Worm (Caenorhabditis elegans) whole organism, midembryonic: ENCODE measurements around the gene ttr-24.
"Not testable (repeated sequence)": the region's sequence is repeated elsewhere in the genome, so short reads cannot be mapped to it uniquely, and the experiment has no call there.

ENCODE experiments used
- T22C8.4 ChIP-seq: fragments of 200-800 bp; sonication (Bioruptor generic); IDR thresholded peaks from 2 replicates; pipeline ENCODE4 v1.3.6; 2022; ENCODE audit warnings: missing genetic modification characterization, missing compliant biosample characterization
- flt-1 ChIP-seq: fragments of 200-800 bp; sonication (Bioruptor generic); IDR thresholded peaks from 2 replicates; pipeline ENCODE4 v1.3.6; 2022; ENCODE audit warnings: missing genetic modification characterization, missing compliant biosample characterization
- med-1 ChIP-seq: sonication (generic microtip); optimal IDR thresholded peaks from 2 replicates; lab custom pipeline; 2017; ENCODE audit warnings: missing genetic modification characterization, mild to moderate bottlenecking, missing compliant biosample characterization, antibody characterized with exemption, missing genetic modification reagents; ENCODE audit not compliant: insufficient read depth
- ref-1 ChIP-seq: fragments of 200-800 bp; sonication (Bioruptor generic); conservative IDR thresholded peaks from 2 replicates; pipeline ENCODE4 v1.3.6; 2022; ENCODE audit warnings: missing genetic modification reagents, missing genetic modification characterization, missing compliant biosample characterization
- tab-1 ChIP-seq: fragments of 200-800 bp; sonication (Bioruptor generic); IDR thresholded peaks from 2 replicates; pipeline ENCODE4 v1.3.6; 2022; ENCODE audit warnings: missing genetic modification characterization, missing compliant biosample characterization
- ztf-23 ChIP-seq: fragments of 200-800 bp; sonication (Bioruptor generic); IDR thresholded peaks from 2 replicates; pipeline ENCODE4 v1.3.6; 2022; ENCODE audit warnings: missing genetic modification reagents, missing genetic modification characterization, missing compliant biosample characterization
- ztf-29 ChIP-seq: fragments of 200-800 bp; sonication (Bioruptor generic); IDR thresholded peaks from 2 replicates; pipeline ENCODE4 v1.3.6; 2022; ENCODE audit warnings: missing genetic modification reagents, missing genetic modification characterization, missing compliant biosample characterization

DNA sequence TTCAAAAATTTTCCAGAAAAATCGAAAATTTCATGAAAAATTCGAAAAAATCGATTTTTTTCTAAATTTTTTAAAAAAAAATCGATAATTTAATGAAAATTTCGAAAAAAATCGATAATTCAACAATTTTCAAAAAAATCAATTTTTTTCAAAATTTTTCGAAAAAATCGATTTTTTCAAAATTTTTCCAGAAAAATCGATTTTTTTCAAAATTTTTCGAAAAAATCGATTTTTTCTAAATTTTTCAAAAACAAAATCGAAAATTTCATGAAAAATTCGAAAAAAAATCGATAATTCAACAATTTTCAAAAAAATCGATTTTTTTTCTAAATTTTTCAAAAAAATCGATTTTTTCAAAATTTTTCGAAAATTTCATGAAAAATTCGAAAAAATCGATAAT is 9.7 kb downstream of the ttr-24 start:
- not testable (repeated sequence) for TF ChIP-seq med-1; ref-1; flt-1 (GFP tag; lab: Robert Waterston, UW); ztf-29 (GFP tag; lab: Robert Waterston, UW); ztf-23 (GFP tag; lab: Robert Waterston, UW); tab-1 (GFP tag; lab: Robert Waterston, UW)
- peak; percentile 95 for TF ChIP-seq T22C8.4 (GFP tag; lab: Robert Waterston, UW)
